Fruit fly (Drosophila melanogaster) whole organism, embryonic: Measurements from ENCODE around the gene sa.
A peak's percentile ranks its signal among the peaks of the same experiment; 100 is the strongest.

Experiments used
- Aef1 ChIP-seq: fragments of 200-800 bp; sonication (Bioruptor generic); IDR thresholded peaks from 3 replicates; pipeline ENCODE4 v1.3.6; 2022; ENCODE audit warnings: missing biosample characterization, missing genetic modification characterization
- B-H1 ChIP-seq: fragments of 200-800 bp; sonication (Bioruptor generic); IDR thresholded peaks from 3 replicates; pipeline ENCODE4 v1.3.6; 2022; ENCODE audit warnings: missing biosample characterization, missing genetic modification characterization
- CG10979 ChIP-seq: fragments of 200-800 bp; sonication (Bioruptor generic); optimal IDR thresholded peaks from 2 replicates; lab custom pipeline; 2018; ENCODE audit warnings: missing biosample characterization, mild to moderate bottlenecking, missing genetic modification characterization, moderate library complexity
- CG11723 ChIP-seq: fragments of 200-800 bp; sonication (Bioruptor generic); optimal IDR thresholded peaks from 2 replicates; lab custom pipeline; 2017; ENCODE audit warnings: missing biosample characterization, mild to moderate bottlenecking, missing genetic modification characterization
- CG12299 ChIP-seq: fragments of 200-800 bp; sonication (Bioruptor generic); optimal IDR thresholded peaks from 2 replicates; lab custom pipeline; 2018; ENCODE audit warnings: missing biosample characterization, mild to moderate bottlenecking, missing genetic modification characterization
- CG13296 ChIP-seq: fragments of 200-800 bp; sonication (Bioruptor generic); optimal IDR thresholded peaks from 3 replicates; lab custom pipeline; 2018; ENCODE audit warnings: missing biosample characterization, mild to moderate bottlenecking, missing genetic modification characterization
- CG14014 ChIP-seq: fragments of 200-800 bp; sonication (Bioruptor generic); IDR thresholded peaks from 2 replicates; pipeline ENCODE4 v1.3.6; 2022; ENCODE audit warnings: missing biosample characterization, missing genetic modification characterization
- CG14050 ChIP-seq: fragments of 200-800 bp; sonication (Bioruptor generic); IDR thresholded peaks from 3 replicates; pipeline ENCODE4 v1.3.6; 2022; ENCODE audit warnings: missing biosample characterization, missing genetic modification characterization
- CG14710 ChIP-seq: fragments of 200-800 bp; sonication (Bioruptor generic); optimal IDR thresholded peaks from 3 replicates; lab custom pipeline; 2019; ENCODE audit warnings: missing biosample characterization, mild to moderate bottlenecking, missing genetic modification characterization, moderate library complexity
- CG15073 ChIP-seq: fragments of 200-800 bp; sonication (Bioruptor generic); optimal IDR thresholded peaks from 2 replicates; lab custom pipeline; 2016; ENCODE audit warnings: missing biosample characterization, missing genetic modification characterization
- CG15479 ChIP-seq: fragments of 200-800 bp; sonication (Bioruptor generic); optimal IDR thresholded peaks from 3 replicates; lab custom pipeline; 2019; ENCODE audit warnings: missing biosample characterization, mild to moderate bottlenecking, missing genetic modification characterization, moderate library complexity
- CG16815 ChIP-seq: fragments of 200-800 bp; sonication (Bioruptor generic); optimal IDR thresholded peaks from 3 replicates; lab custom pipeline; 2017; ENCODE audit warnings: missing biosample characterization, mild to moderate bottlenecking, missing genetic modification characterization
- CG17186 ChIP-seq: fragments of 200-800 bp; sonication (Bioruptor generic); optimal IDR thresholded peaks from 3 replicates; lab custom pipeline; 2017; ENCODE audit warnings: missing biosample characterization, missing genetic modification reagents, missing genetic modification characterization
- CG17328 ChIP-seq: fragments of 200-800 bp; sonication (Bioruptor generic); IDR thresholded peaks from 2 replicates; pipeline ENCODE4 v1.3.6; 2022; ENCODE audit warnings: missing biosample characterization, missing genetic modification characterization
- CG17568 ChIP-seq: fragments of 200-800 bp; sonication (Bioruptor generic); optimal IDR thresholded peaks from 2 replicates; lab custom pipeline; 2018; ENCODE audit warnings: missing biosample characterization, mild to moderate bottlenecking, missing genetic modification characterization, moderate library complexity
- CG17829 ChIP-seq: fragments of 200-800 bp; optimal IDR thresholded peaks from 2 replicates; lab custom pipeline; 2019; ENCODE audit warnings: missing biosample characterization, mild to moderate bottlenecking, missing genetic modification characterization, moderate library complexity
- CG18262 ChIP-seq: fragments of 200-800 bp; optimal IDR thresholded peaks from 3 replicates; lab custom pipeline; 2019; ENCODE audit warnings: missing biosample characterization, mild to moderate bottlenecking, missing genetic modification characterization, moderate library complexity
- CG30020 ChIP-seq: fragments of 200-800 bp; optimal IDR thresholded peaks from 2 replicates; lab custom pipeline; 2019; ENCODE audit warnings: missing biosample characterization, mild to moderate bottlenecking, missing genetic modification characterization, moderate library complexity
- CG4360 ChIP-seq: fragments of 200-800 bp; sonication (Bioruptor generic); IDR thresholded peaks from 2 replicates; pipeline ENCODE4 v1.3.6; 2022; ENCODE audit warnings: missing biosample characterization, missing genetic modification characterization
- CG4617 ChIP-seq: fragments of 200-800 bp; sonication (Bioruptor generic); optimal IDR thresholded peaks from 3 replicates; lab custom pipeline; 2016; ENCODE audit warnings: missing biosample characterization, missing genetic modification characterization, borderline replicate concordance
- CG7839 ChIP-seq: fragments of 200-800 bp; sonication (Bioruptor generic); optimal IDR thresholded peaks from 3 replicates; lab custom pipeline; 2018; ENCODE audit warnings: missing biosample characterization, mild to moderate bottlenecking, missing genetic modification characterization, moderate library complexity
- CG9817 ChIP-seq: fragments of 200-800 bp; sonication (Bioruptor generic); optimal IDR thresholded peaks from 2 replicates; lab custom pipeline; 2018; ENCODE audit warnings: missing biosample characterization, mild to moderate bottlenecking, missing genetic modification characterization, moderate library complexity
- CG9932 ChIP-seq: fragments of 200-800 bp; sonication (Bioruptor generic); IDR thresholded peaks from 2 replicates; pipeline ENCODE4 v1.3.6; 2022; ENCODE audit warnings: missing biosample characterization, missing genetic modification characterization
- Hand ChIP-seq: fragments of 200-800 bp; sonication (Bioruptor generic); optimal IDR thresholded peaks from 2 replicates; lab custom pipeline; 2017; ENCODE audit warnings: mild to moderate bottlenecking, missing biosample characterization, missing genetic modification reagents, missing genetic modification characterization
- Hmr ChIP-seq: fragments of 200-800 bp; sonication (Bioruptor generic); optimal IDR thresholded peaks from 3 replicates; lab custom pipeline; 2017; ENCODE audit warnings: mild to moderate bottlenecking, missing biosample characterization, missing genetic modification reagents, missing genetic modification characterization
- Hr51 ChIP-seq, 2 experiments: fragments of 200-800 bp; sonication (Bioruptor generic); optimal IDR thresholded peaks; 2 replicates in 1 of 2; 3 replicates in 1 of 2; lab custom pipeline; 2016 to 2018; ENCODE audit warnings: missing biosample characterization in 2 of 2, missing genetic modification characterization in 2 of 2, mild to moderate bottlenecking in 1 of 2, moderate library complexity in 1 of 2
- Jarid2 ChIP-seq: fragments of 200-800 bp; sonication (Bioruptor generic); optimal IDR thresholded peaks from 3 replicates; lab custom pipeline; 2017; ENCODE audit warnings: mild to moderate bottlenecking, missing biosample characterization, missing genetic modification reagents, missing genetic modification characterization
- Lhr ChIP-seq: fragments of 200-800 bp; sonication (Bioruptor generic); optimal IDR thresholded peaks from 3 replicates; lab custom pipeline; 2017; ENCODE audit warnings: mild to moderate bottlenecking, missing biosample characterization, missing genetic modification reagents, missing genetic modification characterization
- Taf1 ChIP-seq: fragments of 200-800 bp; sonication (Bioruptor generic); IDR thresholded peaks from 2 replicates; pipeline ENCODE4 v1.3.6; 2022; ENCODE audit warnings: missing biosample characterization, missing genetic modification characterization
- Vsx1 ChIP-seq: fragments of 200-800 bp; sonication (Bioruptor generic); optimal IDR thresholded peaks from 2 replicates; lab custom pipeline; 2017; ENCODE audit warnings: missing biosample characterization, mild to moderate bottlenecking, missing genetic modification characterization, missing genetic modification reagents
- Xbp1 ChIP-seq: fragments of 200-800 bp; sonication (Bioruptor generic); optimal IDR thresholded peaks from 3 replicates; lab custom pipeline; 2016; ENCODE audit warnings: missing biosample characterization, mild to moderate bottlenecking, missing genetic modification characterization
- ac ChIP-seq: fragments of 200-800 bp; sonication (Bioruptor generic); optimal IDR thresholded peaks from 3 replicates; lab custom pipeline; 2017; ENCODE audit warnings: missing biosample characterization, mild to moderate bottlenecking, missing genetic modification characterization
- bcd ChIP-seq: fragments of 200-800 bp; sonication (Bioruptor generic); optimal IDR thresholded peaks from 2 replicates; lab custom pipeline; 2017; ENCODE audit warnings: missing biosample characterization, mild to moderate bottlenecking, missing genetic modification characterization
- gem ChIP-seq: fragments of 200-800 bp; sonication (Bioruptor generic); optimal IDR thresholded peaks from 2 replicates; lab custom pipeline; 2019; ENCODE audit warnings: missing biosample characterization, mild to moderate bottlenecking, missing genetic modification characterization, moderate library complexity
- h ChIP-seq: fragments of >200 bp; optimal IDR thresholded peaks from 2 replicates; lab custom pipeline; 2017
- kni ChIP-seq: fragments of 200-800 bp; sonication (Bioruptor generic); optimal IDR thresholded peaks from 3 replicates; lab custom pipeline; 2017; ENCODE audit warnings: mild to moderate bottlenecking, missing biosample characterization, missing genetic modification reagents, missing genetic modification characterization
- lilli ChIP-seq: fragments of 200-800 bp; sonication (Bioruptor generic); optimal IDR thresholded peaks from 3 replicates; lab custom pipeline; 2016; ENCODE audit warnings: missing biosample characterization, missing genetic modification characterization
- pho ChIP-seq: fragments of 200-800 bp; sonication (Bioruptor generic); optimal IDR thresholded peaks from 2 replicates; lab custom pipeline; 2016; ENCODE audit warnings: missing biosample characterization, missing genetic modification characterization
- phol ChIP-seq: fragments of 200-800 bp; sonication (Bioruptor generic); optimal IDR thresholded peaks from 3 replicates; lab custom pipeline; 2018; ENCODE audit warnings: missing biosample characterization, mild to moderate bottlenecking, missing genetic modification characterization, moderate library complexity
- pnt ChIP-seq: fragments of 200-800 bp; sonication (Bioruptor generic); optimal IDR thresholded peaks from 3 replicates; lab custom pipeline; 2016; ENCODE audit warnings: missing biosample characterization, missing genetic modification characterization
- prd ChIP-seq, 3 experiments: fragments of >200 bp in 2 of 3; fragments of 200-800 bp in 1 of 3; sonication (Bioruptor generic) in 1 of 3; optimal IDR thresholded peaks in 2 of 3; IDR thresholded peaks in 1 of 3; 2 replicates in 2 of 3; 3 replicates in 1 of 3; pipeline versions ENCODE4 v1.3.6 to Lab custom; 2017 to 2022; ENCODE audit warnings: missing biosample characterization in 1 of 3, missing genetic modification characterization in 1 of 3
- sens ChIP-seq: fragments of 200-800 bp; sonication (Bioruptor generic); peaks from one replicate; lab custom pipeline; 2016; ENCODE audit warnings: missing biosample characterization, missing genetic modification characterization
- sim ChIP-seq: fragments of 200-800 bp; sonication (Bioruptor generic); IDR thresholded peaks from 2 replicates; pipeline ENCODE4 v1.3.6; 2022; ENCODE audit warnings: missing biosample characterization, missing genetic modification characterization
- sug ChIP-seq: fragments of 200-800 bp; optimal IDR thresholded peaks from 2 replicates; lab custom pipeline; 2019; ENCODE audit warnings: missing biosample characterization, mild to moderate bottlenecking, missing genetic modification characterization, moderate library complexity
- trem ChIP-seq: fragments of 200-800 bp; optimal IDR thresholded peaks from 3 replicates; lab custom pipeline; 2019; ENCODE audit warnings: missing biosample characterization, mild to moderate bottlenecking, missing genetic modification characterization, moderate library complexity
- twi ChIP-seq: fragments of 200-800 bp; optimal IDR thresholded peaks from 2 replicates; lab custom pipeline; 2019; ENCODE audit warnings: missing biosample characterization, mild to moderate bottlenecking, missing genetic modification characterization, moderate library complexity
- tx ChIP-seq: fragments of 200-800 bp; sonication (Bioruptor generic); optimal IDR thresholded peaks from 2 replicates; lab custom pipeline; 2016; ENCODE audit warnings: missing biosample characterization, missing genetic modification characterization
- zfh1 ChIP-seq: fragments of 200-800 bp; sonication (Bioruptor generic); IDR thresholded peaks from 3 replicates; pipeline ENCODE4 v1.3.6; 2022; ENCODE audit warnings: missing biosample characterization, missing genetic modification characterization
- zfh2 ChIP-seq: fragments of 200-800 bp; sonication (Bioruptor generic); optimal IDR thresholded peaks from 2 replicates; lab custom pipeline; 2016; ENCODE audit warnings: missing biosample characterization, missing genetic modification characterization

Gene sa

DNA sequence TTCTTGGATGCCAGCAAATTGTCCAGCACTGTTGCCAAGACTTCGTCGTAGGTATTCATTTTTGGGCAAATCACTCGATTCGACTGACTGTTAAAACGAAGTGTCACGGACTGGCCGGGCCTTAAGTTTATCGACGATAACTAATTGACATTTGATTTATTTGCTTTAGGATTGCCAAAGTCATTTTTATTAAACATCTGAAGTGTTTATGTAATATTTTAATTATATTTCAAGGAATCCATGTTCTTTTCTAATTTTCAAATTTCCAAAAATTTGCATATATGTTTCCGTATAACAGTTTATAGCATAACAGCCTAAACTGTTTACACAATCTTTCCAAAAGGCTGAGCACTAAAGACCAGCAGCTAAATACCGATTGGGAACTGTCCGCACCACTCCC is at the start of gene sa:
Gene sa (minus strand): TSS at position 101 of the 400 bp plus-strand sequence.
- no peak for TF ChIP-seq CG14014 (GFP tag; lab: Robert Waterston, UW)
- no peak for TF ChIP-seq tx (GFP tag; lab: Kevin White, UChicago)
- TF ChIP-seq, all 482 proteins: peak for 0

dm6 chr3L:21455196-21455595 is 48.7 kb upstream of the sa start:
- no peak for TF ChIP-seq sug (tag; lab: Kevin White, UChicago)
- no peak for TF ChIP-seq zfh1 (GFP tag; lab: Robert Waterston, UW)
- no peak for TF ChIP-seq Vsx1 (GFP tag; lab: Kevin White, UChicago)
- TF ChIP-seq zfh2, result no peak
- TF ChIP-seq ac (GFP tag; lab: Kevin White, UChicago), result peak; percentile 24
- TF ChIP-seq Taf1 (GFP tag; lab: Robert Waterston, UW), result no peak
- TF ChIP-seq lilli (GFP tag; lab: Kevin White, UChicago), result no peak
- no peak for TF ChIP-seq pnt (GFP tag; lab: Kevin White, UChicago)
- TF ChIP-seq sim (GFP tag; lab: Robert Waterston, UW), result no peak
- TF ChIP-seq CG4360, result no peak
- peak; percentile 39 for TF ChIP-seq CG18262 (tag; lab: Kevin White, UChicago)
- TF ChIP-seq CG10979, result peak; percentile 41
- peak; percentile 39 for TF ChIP-seq gem (tag; lab: Kevin White, UChicago)
- TF ChIP-seq CG17568, result no peak
- TF ChIP-seq CG13296, result no peak
- TF ChIP-seq Lhr (GFP tag; lab: Kevin White, UChicago), result no peak
- no peak for TF ChIP-seq CG17186
- TF ChIP-seq sens (GFP tag; lab: Kevin White, UChicago), result peak; percentile 82
- no peak for TF ChIP-seq CG17328
- TF ChIP-seq Aef1 (GFP tag; lab: Robert Waterston, UW), result no peak
- TF ChIP-seq CG14710 (tag; lab: Kevin White, UChicago), result peak; percentile 23
- TF ChIP-seq CG9932, result no peak
- no peak for TF ChIP-seq Hand (GFP tag; lab: Kevin White, UChicago)
- TF ChIP-seq CG16815, result peak; percentile 1
- TF ChIP-seq twi (tag; lab: Kevin White, UChicago), result no peak
- no peak for TF ChIP-seq Hmr
- no peak for TF ChIP-seq CG14050
- no peak for TF ChIP-seq h (lab: Kevin White, UChicago)
- TF ChIP-seq pho, result no peak
- TF ChIP-seq Jarid2 (GFP tag; lab: Kevin White, UChicago), result no peak
- no peak for TF ChIP-seq Xbp1 (GFP tag; lab: Kevin White, UChicago)
- no peak for TF ChIP-seq kni (GFP tag; lab: Kevin White, UChicago)
- no peak for TF ChIP-seq bcd
- TF ChIP-seq B-H1 (GFP tag; lab: Robert Waterston, UW), result no peak
- TF ChIP-seq CG17829 (tag; lab: Kevin White, UChicago), result peak; percentile 6
- no peak for TF ChIP-seq Hr51 (GFP tag; optimal IDR thresholded peaks at IDR 0.05; lab: Kevin White, UChicago)
- TF ChIP-seq CG15479, result no peak
- no peak for TF ChIP-seq CG15073 (GFP tag; lab: Kevin White, UChicago)
- no peak for TF ChIP-seq CG4617 (GFP tag; lab: Kevin White, UChicago)
- TF ChIP-seq phol (tag; lab: Kevin White, UChicago), result peak; percentile 17
- no peak for TF ChIP-seq prd (optimal IDR thresholded peaks at IDR 0.05; lab: Kevin White, UChicago)
- TF ChIP-seq prd (GFP tag; IDR thresholded peaks at IDR 0.05; lab: Robert Waterston, UW), result peak; percentile 48; the same call in 1 of the 3 replicates
- TF ChIP-seq CG11723 (GFP tag; lab: Kevin White, UChicago), result no peak
- TF ChIP-seq CG7839 (tag; lab: Kevin White, UChicago), result no peak
- TF ChIP-seq CG30020 (tag; lab: Kevin White, UChicago), result no peak
- no peak for TF ChIP-seq trem
- TF ChIP-seq CG9817 (tag; lab: Kevin White, UChicago), result no peak
- TF ChIP-seq CG12299, result no peak
